Fruit fly (Drosophila melanogaster) whole organism, embryonic: ENCODE results near the gene Fbw5.
A peak's percentile ranks its signal among the peaks of the same experiment; 100 is the strongest.

Experiments
- Blimp-1 ChIP-seq: fragments of 200-800 bp; sonication (Bioruptor generic); optimal IDR thresholded peaks from 3 replicates; lab custom pipeline; 2018; ENCODE audit warnings: missing biosample characterization, missing genetic modification characterization, mild to moderate bottlenecking, moderate library complexity, missing genetic modification reagents
- Bteb2 ChIP-seq: fragments of 200-800 bp; sonication (Bioruptor generic); optimal IDR thresholded peaks from 2 replicates; lab custom pipeline; 2016; ENCODE audit warnings: missing biosample characterization, missing genetic modification characterization
- C15 ChIP-seq: fragments of 200-800 bp; sonication (Bioruptor generic); IDR thresholded peaks from 3 replicates; pipeline ENCODE4 v1.3.6; 2022; ENCODE audit warnings: missing biosample characterization, missing genetic modification characterization
- CG10274 ChIP-seq: fragments of 200-800 bp; sonication (Bioruptor generic); optimal IDR thresholded peaks from 3 replicates; lab custom pipeline; 2017; ENCODE audit warnings: missing biosample characterization, mild to moderate bottlenecking, missing genetic modification characterization
- CG10462 ChIP-seq: fragments of 200-800 bp; sonication (Bioruptor generic); optimal IDR thresholded peaks from 2 replicates; lab custom pipeline; 2016; ENCODE audit warnings: missing biosample characterization, missing genetic modification characterization
- CG10979 ChIP-seq: fragments of 200-800 bp; sonication (Bioruptor generic); optimal IDR thresholded peaks from 2 replicates; lab custom pipeline; 2018; ENCODE audit warnings: missing biosample characterization, mild to moderate bottlenecking, missing genetic modification characterization, moderate library complexity
- CG11696 ChIP-seq: fragments of 200-800 bp; sonication (Bioruptor generic); IDR thresholded peaks from 2 replicates; pipeline ENCODE4 v1.3.6; 2022; ENCODE audit warnings: missing biosample characterization, missing genetic modification characterization
- CG12236 ChIP-seq: fragments of 200-800 bp; sonication (Bioruptor generic); optimal IDR thresholded peaks from 2 replicates; lab custom pipeline; 2016; ENCODE audit warnings: missing biosample characterization, missing genetic modification characterization
- CG15696 ChIP-seq: fragments of 200-800 bp; sonication (Bioruptor generic); optimal IDR thresholded peaks from 2 replicates; lab custom pipeline; 2019; ENCODE audit warnings: missing biosample characterization, mild to moderate bottlenecking, missing genetic modification characterization, moderate library complexity
- CG1602 ChIP-seq: fragments of 200-800 bp; sonication (Bioruptor generic); optimal IDR thresholded peaks from 3 replicates; lab custom pipeline; 2016; ENCODE audit warnings: missing biosample characterization, missing genetic modification characterization
- CG2120 ChIP-seq: fragments of 200-800 bp; sonication (Bioruptor generic); optimal IDR thresholded peaks from 3 replicates; lab custom pipeline; 2016; ENCODE audit warnings: missing biosample characterization, missing genetic modification characterization
- CG33213 ChIP-seq: fragments of 200-800 bp; sonication (Bioruptor generic); optimal IDR thresholded peaks from 3 replicates; lab custom pipeline; 2016; ENCODE audit warnings: missing biosample characterization, missing genetic modification characterization
- CG34224 ChIP-seq: fragments of 200-800 bp; sonication (Bioruptor generic); IDR thresholded peaks from 3 replicates; pipeline ENCODE4 v1.3.6; 2022; ENCODE audit warnings: missing biosample characterization, missing genetic modification characterization; ENCODE audit not compliant: partially characterized antibody
- CG42726 ChIP-seq: fragments of 200-800 bp; sonication (Bioruptor generic); IDR thresholded peaks from 2 replicates; pipeline ENCODE4 v1.3.6; 2022; ENCODE audit warnings: missing biosample characterization, missing genetic modification characterization; ENCODE audit not compliant: partially characterized antibody
- CG4282 ChIP-seq: fragments of 200-800 bp; sonication (Bioruptor generic); optimal IDR thresholded peaks from 2 replicates; lab custom pipeline; 2016; ENCODE audit warnings: missing biosample characterization, missing genetic modification characterization
- CG4424 ChIP-seq: fragments of 200-800 bp; sonication (Bioruptor generic); optimal IDR thresholded peaks from 3 replicates; lab custom pipeline; 2016; ENCODE audit warnings: missing biosample characterization, missing genetic modification characterization
- CG8281 ChIP-seq: fragments of 200-800 bp; sonication (Bioruptor generic); optimal IDR thresholded peaks from 2 replicates; lab custom pipeline; 2018; ENCODE audit warnings: missing biosample characterization, mild to moderate bottlenecking, missing genetic modification characterization, moderate library complexity
- CG9727 ChIP-seq: fragments of 200-800 bp; sonication (Bioruptor generic); optimal IDR thresholded peaks from 3 replicates; lab custom pipeline; 2017; ENCODE audit warnings: missing biosample characterization, mild to moderate bottlenecking, missing genetic modification characterization
- CoRest ChIP-seq: fragments of 200-800 bp; sonication (Bioruptor generic); optimal IDR thresholded peaks from 3 replicates; lab custom pipeline; 2018; ENCODE audit warnings: missing biosample characterization, mild to moderate bottlenecking, missing genetic modification characterization, moderate library complexity
- Dbx ChIP-seq: fragments of 200-800 bp; sonication (Bioruptor generic); IDR thresholded peaks from 3 replicates; pipeline ENCODE4 v1.3.6; 2022; ENCODE audit warnings: missing biosample characterization, missing genetic modification characterization
- Vsx1 ChIP-seq: fragments of 200-800 bp; sonication (Bioruptor generic); optimal IDR thresholded peaks from 2 replicates; lab custom pipeline; 2017; ENCODE audit warnings: missing biosample characterization, mild to moderate bottlenecking, missing genetic modification characterization, missing genetic modification reagents
- Xbp1 ChIP-seq: fragments of 200-800 bp; sonication (Bioruptor generic); optimal IDR thresholded peaks from 3 replicates; lab custom pipeline; 2016; ENCODE audit warnings: missing biosample characterization, mild to moderate bottlenecking, missing genetic modification characterization
- ase ChIP-seq: fragments of 200-800 bp; sonication (Bioruptor generic); IDR thresholded peaks from 3 replicates; pipeline ENCODE4 v1.3.6; 2022; ENCODE audit warnings: missing biosample characterization, missing genetic modification characterization
- ato ChIP-seq: fragments of 200-800 bp; sonication (Bioruptor generic); IDR thresholded peaks from 2 replicates; pipeline ENCODE4 v1.3.6; 2022; ENCODE audit warnings: missing biosample characterization, missing genetic modification characterization; ENCODE audit not compliant: partially characterized antibody
- bab2 ChIP-seq: fragments of 200-800 bp; sonication (Bioruptor generic); optimal IDR thresholded peaks from 2 replicates; lab custom pipeline; 2016; ENCODE audit warnings: missing biosample characterization, missing genetic modification characterization
- chn ChIP-seq: fragments of 200-800 bp; sonication (Bioruptor generic); optimal IDR thresholded peaks from 2 replicates; lab custom pipeline; 2016; ENCODE audit warnings: missing biosample characterization, missing genetic modification characterization
- croc ChIP-seq: fragments of 200-800 bp; sonication (Bioruptor generic); conservative IDR thresholded peaks from 3 replicates; pipeline ENCODE4 v1.3.6; 2022; ENCODE audit warnings: missing biosample characterization, missing genetic modification characterization
- dysf ChIP-seq: fragments of 200-800 bp; sonication (Bioruptor generic); IDR thresholded peaks from 3 replicates; pipeline ENCODE4 v1.3.6; 2022; ENCODE audit warnings: missing biosample characterization, missing genetic modification characterization
- exex ChIP-seq: fragments of 200-800 bp; sonication (Bioruptor generic); optimal IDR thresholded peaks from 4 replicates; lab custom pipeline; 2018; ENCODE audit warnings: missing biosample characterization, mild to moderate bottlenecking, missing genetic modification characterization, moderate library complexity
- fd102C ChIP-seq: fragments of 200-800 bp; sonication (Bioruptor generic); optimal IDR thresholded peaks from 2 replicates; lab custom pipeline; 2018; ENCODE audit warnings: missing biosample characterization, mild to moderate bottlenecking, missing genetic modification characterization, moderate library complexity
- fu2 ChIP-seq: fragments of 200-800 bp; sonication (Bioruptor generic); optimal IDR thresholded peaks from 2 replicates; lab custom pipeline; 2016; ENCODE audit warnings: missing biosample characterization, missing genetic modification characterization
- jigr1 ChIP-seq: fragments of 200-800 bp; sonication (Bioruptor generic); IDR thresholded peaks from 3 replicates; pipeline ENCODE4 v1.3.6; 2022; ENCODE audit warnings: missing biosample characterization, missing genetic modification characterization
- ken ChIP-seq: fragments of 200-800 bp; sonication (Bioruptor generic); IDR thresholded peaks from 3 replicates; pipeline ENCODE4 v1.3.6; 2022; ENCODE audit warnings: missing biosample characterization, missing genetic modification characterization
- lola ChIP-seq, 3 experiments: fragments of >200 bp in 2 of 3; fragments of 200-800 bp in 1 of 3; sonication (Bioruptor generic) in 1 of 3; optimal IDR thresholded peaks; 2 replicates each; lab custom pipeline; 2017 to 2019; ENCODE audit warnings: missing biosample characterization in 3 of 3, missing genetic modification characterization in 3 of 3, mild to moderate bottlenecking in 1 of 3, moderate library complexity in 1 of 3
- lov ChIP-seq, 2 experiments: fragments of 200-800 bp in 1 of 2; fragments of >200 bp in 1 of 2; sonication (Bioruptor generic) in 1 of 2; IDR thresholded peaks in 1 of 2; optimal IDR thresholded peaks in 1 of 2; 2 replicates in 1 of 2; 3 replicates in 1 of 2; pipeline versions ENCODE4 v1.3.6 to Lab custom; 2017 to 2022; ENCODE audit warnings: missing biosample characterization in 1 of 2, missing genetic modification characterization in 1 of 2
- maf-S ChIP-seq: fragments of 200-800 bp; sonication (Bioruptor generic); optimal IDR thresholded peaks from 2 replicates; lab custom pipeline; 2016; ENCODE audit warnings: missing biosample characterization, missing genetic modification characterization
- nmo ChIP-seq: fragments of 200-800 bp; sonication (Bioruptor generic); optimal IDR thresholded peaks from 2 replicates; lab custom pipeline; 2018; ENCODE audit warnings: missing biosample characterization, mild to moderate bottlenecking, missing genetic modification characterization, moderate library complexity
- odd ChIP-seq: fragments of 200-800 bp; sonication (Bioruptor generic); optimal IDR thresholded peaks from 2 replicates; lab custom pipeline; 2017; ENCODE audit warnings: missing biosample characterization, mild to moderate bottlenecking, missing genetic modification characterization
- onecut ChIP-seq: fragments of 200-800 bp; sonication (Bioruptor generic); IDR thresholded peaks from 2 replicates; pipeline ENCODE4 v1.3.6; 2022; ENCODE audit warnings: missing biosample characterization, missing genetic modification characterization
- org-1 ChIP-seq: fragments of 200-800 bp; sonication (Bioruptor generic); optimal IDR thresholded peaks from 2 replicates; lab custom pipeline; 2017; ENCODE audit warnings: missing biosample characterization, missing genetic modification characterization
- pho ChIP-seq: fragments of 200-800 bp; sonication (Bioruptor generic); optimal IDR thresholded peaks from 2 replicates; lab custom pipeline; 2016; ENCODE audit warnings: missing biosample characterization, missing genetic modification characterization
- ranshi ChIP-seq: fragments of 200-800 bp; sonication (Bioruptor generic); IDR thresholded peaks from 2 replicates; pipeline ENCODE4 v1.3.6; 2022; ENCODE audit warnings: missing biosample characterization, missing genetic modification characterization
- rib ChIP-seq: fragments of 200-800 bp; sonication (Bioruptor generic); IDR thresholded peaks from 2 replicates; pipeline ENCODE4 v1.3.6; 2022; ENCODE audit warnings: missing biosample characterization, missing genetic modification characterization
- sim ChIP-seq: fragments of 200-800 bp; sonication (Bioruptor generic); IDR thresholded peaks from 2 replicates; pipeline ENCODE4 v1.3.6; 2022; ENCODE audit warnings: missing biosample characterization, missing genetic modification characterization
- sisA ChIP-seq: fragments of 200-800 bp; sonication (Bioruptor generic); IDR thresholded peaks from 2 replicates; pipeline ENCODE4 v1.3.6; 2022; ENCODE audit warnings: missing biosample characterization, missing genetic modification characterization
- slp2 ChIP-seq: fragments of 200-800 bp; sonication (Bioruptor generic); optimal IDR thresholded peaks from 2 replicates; lab custom pipeline; 2016; ENCODE audit warnings: missing biosample characterization, missing genetic modification characterization
- sug ChIP-seq: fragments of 200-800 bp; optimal IDR thresholded peaks from 2 replicates; lab custom pipeline; 2019; ENCODE audit warnings: missing biosample characterization, mild to moderate bottlenecking, missing genetic modification characterization, moderate library complexity
- wek ChIP-seq: fragments of 200-800 bp; sonication (Bioruptor generic); optimal IDR thresholded peaks from 3 replicates; lab custom pipeline; 2018; ENCODE audit warnings: missing biosample characterization, mild to moderate bottlenecking, missing genetic modification characterization, moderate library complexity
- zfh2 ChIP-seq: fragments of 200-800 bp; sonication (Bioruptor generic); optimal IDR thresholded peaks from 2 replicates; lab custom pipeline; 2016; ENCODE audit warnings: missing biosample characterization, missing genetic modification characterization

Gene Fbw5

DNA sequence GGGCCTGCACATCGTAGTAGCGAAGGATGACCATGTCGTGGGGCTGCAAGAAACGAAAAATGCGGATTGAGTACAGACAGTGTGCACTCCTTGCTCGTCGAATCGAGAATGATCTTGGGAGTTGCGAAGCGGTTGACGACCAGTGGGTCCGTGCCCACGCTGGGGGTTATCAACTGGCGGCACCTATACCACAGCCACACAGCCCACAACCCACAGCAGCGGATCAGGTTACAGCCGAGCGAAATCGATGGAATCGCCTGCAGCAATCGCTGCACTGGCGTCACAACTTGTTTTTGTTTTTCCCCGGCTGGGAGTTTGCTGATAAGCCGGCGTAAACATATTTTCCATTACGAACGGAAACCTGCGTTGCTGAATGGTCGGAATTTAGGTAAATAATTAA lies 20.3 kb downstream of the Fbw5 start:
- no peak for TF ChIP-seq exex (tag; lab: Kevin White, UChicago)
- no peak for TF ChIP-seq Blimp-1 (GFP tag; lab: Kevin White, UChicago)
- TF ChIP-seq CG15696 (tag; lab: Kevin White, UChicago), result no peak
- 0 out of 2 replicates have a peak, but pooled peaks have one; percentile 20 for TF ChIP-seq CG42726
- TF ChIP-seq CG9727, result no peak
- TF ChIP-seq CG10462 (GFP tag; lab: Kevin White, UChicago), result no peak

DNA sequence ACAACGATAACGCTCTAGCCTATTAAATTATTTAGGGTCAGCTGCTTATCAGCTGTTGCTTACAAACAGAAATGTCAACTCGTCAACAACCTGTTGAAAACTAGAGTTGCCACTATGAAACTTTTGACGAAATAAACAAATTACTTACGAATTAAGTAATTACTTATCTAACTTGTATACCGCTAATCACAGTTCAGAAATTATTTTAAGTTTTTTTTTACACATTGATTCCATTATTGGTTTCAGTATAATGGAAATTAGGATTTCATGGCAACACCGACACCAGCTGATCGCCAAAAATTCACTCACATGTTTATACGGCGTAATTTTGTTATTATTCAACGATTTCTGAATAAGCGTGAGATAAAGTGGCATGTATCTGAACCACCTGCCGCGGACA lies 27.9 kb downstream of the Fbw5 start, which contains the start of the genes CG9117 and CG31643:
Gene CG9117, minus strand, starts transcription at position 73 of the 400 bp plus-strand sequence.
Gene CG31643, plus strand, starts transcription at position 288 of the 400 bp plus-strand sequence.
- TF ChIP-seq fu2 (GFP tag; lab: Kevin White, UChicago), result peak; percentile 59
- TF ChIP-seq zfh2 (GFP tag; lab: Kevin White, UChicago), result peak; percentile 68
- no peak for TF ChIP-seq croc (GFP tag; lab: Robert Waterston, UW)
- no peak for TF ChIP-seq fd102C (GFP tag; lab: Kevin White, UChicago)
- no peak for TF ChIP-seq CG4424 (GFP tag; lab: Kevin White, UChicago)
- peak; percentile 35 for TF ChIP-seq maf-S
- TF ChIP-seq C15, result no peak
- 0 out of 3 replicates have a peak, but pooled peaks have one; percentile 6 for TF ChIP-seq dysf
- TF ChIP-seq CG10979 (tag; lab: Kevin White, UChicago), result peak; percentile 25
- no peak for TF ChIP-seq sim (GFP tag; lab: Robert Waterston, UW)
- TF ChIP-seq CG8281, result no peak
- peak; percentile 85 for TF ChIP-seq CG2120 (GFP tag; lab: Kevin White, UChicago)
- TF ChIP-seq Bteb2 (GFP tag; lab: Kevin White, UChicago), result peak; percentile 73
- TF ChIP-seq sug, result no peak
- peak; percentile 42 for TF ChIP-seq CoRest
- no peak for TF ChIP-seq Dbx (GFP tag; lab: Robert Waterston, UW)
- peak; percentile 25; the same call in 1 of the 2 replicates for TF ChIP-seq sisA (GFP tag; lab: Robert Waterston, UW)
- peak; percentile 42 for TF ChIP-seq chn
- peak; percentile 10 for TF ChIP-seq CG1602
- TF ChIP-seq CG33213 (GFP tag; lab: Kevin White, UChicago), result peak; percentile 47
- TF ChIP-seq rib (GFP tag; lab: Robert Waterston, UW), result no peak
- TF ChIP-seq CG11696, result no peak
- peak; percentile 45 for TF ChIP-seq slp2
- peak; percentile 68 for TF ChIP-seq Xbp1 (GFP tag; lab: Kevin White, UChicago)
- no peak for TF ChIP-seq odd (GFP tag; lab: Kevin White, UChicago)
- TF ChIP-seq pho (GFP tag; lab: Kevin White, UChicago), result peak; percentile 47
- peak; percentile 69 for TF ChIP-seq nmo
- no peak for TF ChIP-seq CG4282
- TF ChIP-seq ranshi, result no peak
- no peak for TF ChIP-seq jigr1 (GFP tag; lab: Robert Waterston, UW)
- TF ChIP-seq bab2 (GFP tag; lab: Kevin White, UChicago), result peak; percentile 57
- TF ChIP-seq CG34224, result peak; percentile 60; the same call in 2 of the 3 replicates
- TF ChIP-seq Vsx1 (GFP tag; lab: Kevin White, UChicago), result no peak
- TF ChIP-seq ase (GFP tag; lab: Robert Waterston, UW), result 0 out of 3 replicates have a peak, but pooled peaks have one; percentile 47
- no peak for TF ChIP-seq ken (GFP tag; lab: Robert Waterston, UW)
- TF ChIP-seq ato (GFP tag; lab: Robert Waterston, UW), result no peak
- no peak for TF ChIP-seq org-1 (GFP tag; lab: Kevin White, UChicago)
- no peak for TF ChIP-seq onecut
- no peak for TF ChIP-seq CG10274
- no peak for TF ChIP-seq lov (optimal IDR thresholded peaks at IDR 0.05; lab: Kevin White, UChicago)
- no peak for TF ChIP-seq lov (GFP tag; IDR thresholded peaks at IDR 0.05; lab: Robert Waterston, UW)
- TF ChIP-seq wek (GFP tag; lab: Kevin White, UChicago), result no peak
- TF ChIP-seq CG12236 (GFP tag; lab: Kevin White, UChicago), result peak; percentile 37
- TF ChIP-seq lola (GFP tag; optimal IDR thresholded peaks at IDR 0.05; lab: Kevin White, UChicago), result peak in 1 of 3 experiments; percentile 45
